Fruit fly (Drosophila melanogaster) whole organism, adult: ENCODE measurements around the gene CG17359.

ENCODE experiments used
- CG11617 ChIP-seq: fragments of 200-800 bp; sonication (Bioruptor generic); optimal IDR thresholded peaks from 2 replicates; lab custom pipeline; 2017; ENCODE audit warnings: mild to moderate bottlenecking, missing biosample characterization, missing genetic modification reagents, missing genetic modification characterization
- CG7045 ChIP-seq: fragments of 200-800 bp; sonication (Bioruptor generic); optimal IDR thresholded peaks from 2 replicates; lab custom pipeline; 2017; ENCODE audit warnings: missing biosample characterization, mild to moderate bottlenecking, missing genetic modification characterization
- kay ChIP-seq: fragments of 200-800 bp; sonication (Bioruptor generic); peaks from one replicate; lab custom pipeline; 2016; ENCODE audit warnings: missing biosample characterization, missing genetic modification characterization, borderline replicate concordance
- ovo ChIP-seq: fragments of 200-800 bp; sonication (Bioruptor generic); optimal IDR thresholded peaks from 2 replicates; lab custom pipeline; 2016; ENCODE audit warnings: missing biosample characterization, missing genetic modification characterization

- no peak for TF ChIP-seq CG11617 (GFP tag; lab: Kevin White, UChicago)
- no peak for TF ChIP-seq CG7045
- TF ChIP-seq kay (GFP tag; lab: Kevin White, UChicago): no peak
- no peak for TF ChIP-seq ovo (GFP tag; lab: Kevin White, UChicago)
Observed at dm6 chr3L:13999204-13999603, at the start of gene CG17359.
